Worm (Caenorhabditis elegans): ENCODE results near the gene srh-241.

The srh-241 gene

ce11 chrV:2869503-2869902 is at the start of gene srh-241:
Gene srh-241 (minus strand): TSS chrV:2869603.
- no peak for TF ChIP-seq ets-7 (tag; optimal IDR thresholded peaks at IDR 0.05)
- no peak for TF ChIP-seq hmbx-1 (tag; optimal IDR thresholded peaks at IDR 0.05)
- no peak for TF ChIP-seq hnd-1 (tag; optimal IDR thresholded peaks at IDR 0.05)

- TF ChIP-seq hnd-1 (tag; optimal IDR thresholded peaks at IDR 0.05) (no peak), tbx-37 (GFP tag; conservative IDR thresholded peaks at IDR 0.05) (no peak), ceh-13 (GFP tag; optimal IDR thresholded peaks at IDR 0.05) (no peak), ama-1 (optimal IDR thresholded peaks at IDR 0.05) (no peak), hmbx-1 (tag; optimal IDR thresholded peaks at IDR 0.05) (no peak), sea-1 (GFP tag; conservative IDR thresholded peaks at IDR 0.05) (no peak), B0310.2 (tag; optimal IDR thresholded peaks at IDR 0.05) (no peak), F13C5.2 (tag; optimal IDR thresholded peaks at IDR 0.05) (no peak), ets-7 (tag; optimal IDR thresholded peaks at IDR 0.05) (no peak), tbx-11 (GFP tag; IDR thresholded peaks at IDR 0.05) (no peak), hmg-4 (GFP tag; optimal IDR thresholded peaks at IDR 0.05) (no peak), tra-4 (tag; optimal IDR thresholded peaks at IDR 0.05) (no peak)
Measured at ce11 chrV:2913948-2914347, 44.5 kb upstream of the srh-241 start, which contains the start of gene srh-146. Gene srh-146 (plus strand): TSS chrV:2914248.

DNA sequence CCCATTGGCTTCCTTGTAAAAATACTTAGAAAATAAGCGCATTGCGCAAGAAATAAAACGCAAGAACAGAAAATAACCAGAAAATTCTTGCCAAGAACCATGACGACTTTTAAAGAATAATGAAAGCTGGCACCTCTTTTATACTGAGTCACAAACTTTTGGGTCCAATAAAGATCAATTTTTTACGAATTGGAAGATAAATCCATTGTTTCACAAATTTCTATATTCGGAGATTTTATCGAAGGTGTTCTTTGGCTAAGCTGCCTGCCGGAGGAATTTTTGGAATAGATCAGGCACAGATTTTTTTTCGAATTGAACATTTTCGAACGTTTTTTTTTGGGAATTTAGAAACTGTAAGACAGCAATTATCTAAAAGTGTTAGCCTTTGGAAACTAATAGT is 43.5 kb upstream of the srh-241 start, which contains the start of gene C31B8.9:
C31B8.9 (minus strand) TSS at position 101 of the 400 bp plus-strand sequence.
- TF ChIP-seq hmg-4 (GFP tag; optimal IDR thresholded peaks at IDR 0.05) (no peak), aly-1 (tag; optimal IDR thresholded peaks at IDR 0.05) (no peak), scrt-1 (GFP tag; IDR thresholded peaks at IDR 0.05) (no peak), ceh-36 (tag; optimal IDR thresholded peaks at IDR 0.05) (no peak), pes-1 (GFP tag; IDR thresholded peaks at IDR 0.05) (no peak), tra-4 (tag; optimal IDR thresholded peaks at IDR 0.05) (no peak), sea-1 (GFP tag; conservative IDR thresholded peaks at IDR 0.05) (no peak), tbx-37 (GFP tag; conservative IDR thresholded peaks at IDR 0.05) (no peak), B0310.2 (tag; optimal IDR thresholded peaks at IDR 0.05) (no peak)

DNA sequence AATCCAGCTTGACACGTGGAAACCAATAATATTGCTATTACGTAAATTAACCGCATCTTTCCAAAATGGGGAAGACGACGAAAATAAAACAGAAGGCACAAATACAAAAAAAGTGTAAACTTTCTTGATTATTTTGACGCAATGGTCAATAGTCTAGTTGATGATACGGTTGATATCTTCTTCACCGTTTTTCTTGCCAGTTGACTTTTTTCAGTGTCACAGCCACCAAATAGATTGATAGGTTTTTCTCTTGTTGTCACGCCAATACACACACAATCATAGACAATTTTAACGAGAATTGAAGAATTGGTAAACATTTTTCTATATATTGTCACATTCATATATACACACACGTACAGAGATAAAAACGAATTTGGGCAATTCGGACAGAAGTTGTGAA is 40.1 kb upstream of the srh-241 start, which contains the start of gene zmp-3:
zmp-3 (minus strand) TSS at position 101 of the 400 bp plus-strand sequence.
- TF ChIP-seq F13C5.2 (tag; optimal IDR thresholded peaks at IDR 0.05), result no peak
- TF ChIP-seq ama-1 (optimal IDR thresholded peaks at IDR 0.05), result no peak
- TF ChIP-seq flt-1 (GFP tag; IDR thresholded peaks at IDR 0.05), result no peak
- no peak for TF ChIP-seq tbx-37 (GFP tag; conservative IDR thresholded peaks at IDR 0.05)
- TF ChIP-seq hnd-1 (tag; optimal IDR thresholded peaks at IDR 0.05), result no peak
- no peak for TF ChIP-seq scrt-1 (GFP tag; IDR thresholded peaks at IDR 0.05)
- TF ChIP-seq hmg-4 (GFP tag; optimal IDR thresholded peaks at IDR 0.05), result no peak
- no peak for TF ChIP-seq tra-4 (tag; optimal IDR thresholded peaks at IDR 0.05)
- TF ChIP-seq hmbx-1 (tag; optimal IDR thresholded peaks at IDR 0.05), result no peak

DNA sequence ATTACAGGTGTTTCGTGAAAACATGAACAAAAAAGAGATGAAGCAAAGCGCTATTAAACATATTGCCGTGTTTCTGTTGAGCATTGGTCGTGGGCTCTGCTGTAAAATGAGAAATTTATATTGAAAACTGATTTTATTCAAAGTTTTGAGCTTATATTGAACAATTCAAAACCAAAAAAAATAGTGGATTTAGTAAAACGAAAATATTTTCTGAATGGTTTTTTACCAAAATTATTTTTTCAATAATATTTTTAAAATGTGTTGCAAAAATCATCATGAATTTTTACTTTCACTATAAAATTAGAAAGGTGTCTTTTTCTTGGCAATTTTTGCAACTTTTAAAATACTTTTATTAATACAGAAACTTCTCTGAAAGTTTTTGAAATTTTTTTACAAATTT is 33.8 kb upstream of the srh-241 start, which contains the start of gene C31B8.7:
C31B8.7 (minus strand) TSS at position 101 of the 400 bp plus-strand sequence.
- TF ChIP-seq F13C5.2 (tag; optimal IDR thresholded peaks at IDR 0.05) (no peak), sea-1 (GFP tag; conservative IDR thresholded peaks at IDR 0.05) (no peak), pes-1 (GFP tag; IDR thresholded peaks at IDR 0.05) (no peak), ama-1 (optimal IDR thresholded peaks at IDR 0.05) (no peak), B0310.2 (tag; optimal IDR thresholded peaks at IDR 0.05) (no peak), hmg-4 (GFP tag; optimal IDR thresholded peaks at IDR 0.05) (no peak), hnd-1 (tag; optimal IDR thresholded peaks at IDR 0.05) (no peak), ceh-13 (GFP tag; optimal IDR thresholded peaks at IDR 0.05) (no peak), scrt-1 (GFP tag; IDR thresholded peaks at IDR 0.05) (no peak), flt-1 (GFP tag; IDR thresholded peaks at IDR 0.05) (no peak), hmbx-1 (tag; optimal IDR thresholded peaks at IDR 0.05) (no peak), ceh-36 (tag; optimal IDR thresholded peaks at IDR 0.05) (no peak), tbx-37 (GFP tag; conservative IDR thresholded peaks at IDR 0.05) (no peak)

DNA sequence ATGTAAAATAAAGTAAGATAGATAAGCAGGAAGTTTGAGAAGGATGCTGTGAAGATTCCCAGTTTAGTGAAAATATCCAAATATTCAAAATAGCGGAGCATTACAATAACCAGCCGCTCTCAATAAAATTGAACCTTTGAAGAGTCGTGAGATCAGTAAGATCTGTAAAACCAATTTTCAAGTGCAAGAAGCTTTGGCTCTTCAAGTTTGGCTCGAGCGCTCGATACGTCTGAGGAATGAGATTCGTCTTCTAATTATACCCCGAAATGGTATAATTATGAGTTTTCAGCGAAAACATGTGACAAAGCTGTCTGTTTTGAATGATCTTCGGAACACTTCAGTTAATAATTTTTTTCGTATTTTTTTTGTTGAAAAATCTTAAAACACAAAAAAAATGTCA is 30.5 kb upstream of the srh-241 start, which contains the start of gene str-46:
str-46 (minus strand) TSS at position 101 of the 400 bp plus-strand sequence.
- TF ChIP-seq scrt-1 (GFP tag; IDR thresholded peaks at IDR 0.05) (no peak), hmbx-1 (tag; optimal IDR thresholded peaks at IDR 0.05) (no peak), aly-1 (tag; optimal IDR thresholded peaks at IDR 0.05) (no peak), pes-1 (GFP tag; IDR thresholded peaks at IDR 0.05) (no peak), F13C5.2 (tag; optimal IDR thresholded peaks at IDR 0.05) (no peak), sea-1 (GFP tag; conservative IDR thresholded peaks at IDR 0.05) (no peak), ceh-13 (GFP tag; optimal IDR thresholded peaks at IDR 0.05) (no peak), tbx-37 (GFP tag; conservative IDR thresholded peaks at IDR 0.05) (no peak), ets-7 (tag; optimal IDR thresholded peaks at IDR 0.05) (no peak), ceh-36 (tag; optimal IDR thresholded peaks at IDR 0.05) (no peak), ama-1 (optimal IDR thresholded peaks at IDR 0.05) (no peak), B0310.2 (tag; optimal IDR thresholded peaks at IDR 0.05) (no peak), hmg-4 (GFP tag; optimal IDR thresholded peaks at IDR 0.05) (no peak), tra-4 (tag; optimal IDR thresholded peaks at IDR 0.05) (no peak), tbx-11 (GFP tag; IDR thresholded peaks at IDR 0.05) (no peak), flt-1 (GFP tag; IDR thresholded peaks at IDR 0.05) (no peak), hnd-1 (tag; optimal IDR thresholded peaks at IDR 0.05) (no peak)

- TF ChIP-seq flt-1 (GFP tag; IDR thresholded peaks at IDR 0.05), result no peak
- no peak for TF ChIP-seq aly-1 (tag; optimal IDR thresholded peaks at IDR 0.05)
- no peak for TF ChIP-seq tbx-11 (GFP tag; IDR thresholded peaks at IDR 0.05)
- TF ChIP-seq ets-7 (tag; optimal IDR thresholded peaks at IDR 0.05), result no peak
- no peak for TF ChIP-seq hmg-4 (GFP tag; optimal IDR thresholded peaks at IDR 0.05)
- no peak for TF ChIP-seq ceh-13 (GFP tag; optimal IDR thresholded peaks at IDR 0.05)
- no peak for TF ChIP-seq ama-1 (optimal IDR thresholded peaks at IDR 0.05)
- TF ChIP-seq F13C5.2 (tag; optimal IDR thresholded peaks at IDR 0.05), result no peak
- TF ChIP-seq B0310.2 (tag; optimal IDR thresholded peaks at IDR 0.05), result no peak
- TF ChIP-seq sea-1 (GFP tag; conservative IDR thresholded peaks at IDR 0.05), result no peak
- no peak for TF ChIP-seq tbx-37 (GFP tag; conservative IDR thresholded peaks at IDR 0.05)
- TF ChIP-seq ceh-36 (tag; optimal IDR thresholded peaks at IDR 0.05), result no peak
- no peak for TF ChIP-seq scrt-1 (GFP tag; IDR thresholded peaks at IDR 0.05)
- no peak for TF ChIP-seq hnd-1 (tag; optimal IDR thresholded peaks at IDR 0.05)
- no peak for TF ChIP-seq pes-1 (GFP tag; IDR thresholded peaks at IDR 0.05)
- TF ChIP-seq tra-4 (tag; optimal IDR thresholded peaks at IDR 0.05), result no peak
- no peak for TF ChIP-seq hmbx-1 (tag; optimal IDR thresholded peaks at IDR 0.05)
Measured at ce11 chrV:2896198-2896660, 26.8 kb upstream of the srh-241 start, which contains the start of gene pals-32. Gene pals-32 (plus strand): TSS chrV:2896610.

Measured in whole organism, early embryonic.